Worm (Caenorhabditis elegans): ENCODE data around the gene C27F2.6.

The C27F2.6 gene

ce11 chrIII:4962886-4963285 is 17.4 kb downstream of the C27F2.6 start, which contains the start of gene C27F2.9:
Gene C27F2.9 (minus strand): TSS chrIII:4963044.
- no peak for TF ChIP-seq dao-5 (tag; optimal IDR thresholded peaks at IDR 0.05)
- peak; percentile 85 for TF ChIP-seq him-1 (tag; optimal IDR thresholded peaks at IDR 0.05)
- peak; percentile 93 for TF ChIP-seq W03F9.2 (tag; optimal IDR thresholded peaks at IDR 0.05)

- no peak for TF ChIP-seq dao-5 (tag; optimal IDR thresholded peaks at IDR 0.05)
- TF ChIP-seq W03F9.2 (tag; optimal IDR thresholded peaks at IDR 0.05): no peak
- no peak for TF ChIP-seq him-1 (tag; optimal IDR thresholded peaks at IDR 0.05)
Observed at ce11 chrIII:4962393-4962792, 17.9 kb downstream of the C27F2.6 start, which contains the start of gene vps-22. Gene vps-22 (minus strand): TSS chrIII:4962493.

ce11 chrIII:4961281-4961680 is 19.0 kb downstream of the C27F2.6 start:
- no peak for TF ChIP-seq dao-5 (tag; optimal IDR thresholded peaks at IDR 0.05)
- TF ChIP-seq him-1 (tag; optimal IDR thresholded peaks at IDR 0.05): no peak
- no peak for TF ChIP-seq W03F9.2 (tag; optimal IDR thresholded peaks at IDR 0.05)

- TF ChIP-seq him-1 (tag; optimal IDR thresholded peaks at IDR 0.05) (no peak), W03F9.2 (tag; optimal IDR thresholded peaks at IDR 0.05) (no peak), dao-5 (tag; optimal IDR thresholded peaks at IDR 0.05) (no peak)
Observed at ce11 chrIII:4960204-4960603, 20.1 kb downstream of the C27F2.6 start, which contains the start of gene C27F2.4. Gene C27F2.4 (minus strand): TSS chrIII:4960304.

- no peak for TF ChIP-seq W03F9.2 (tag; optimal IDR thresholded peaks at IDR 0.05)
- TF ChIP-seq dao-5 (tag; optimal IDR thresholded peaks at IDR 0.05): no peak
- no peak for TF ChIP-seq him-1 (tag; optimal IDR thresholded peaks at IDR 0.05)
Observed at ce11 chrIII:4956566-4956965, 23.7 kb downstream of the C27F2.6 start, which contains the start of gene C26E6.1. Gene C26E6.1 (plus strand): TSS chrIII:4956866.

DNA sequence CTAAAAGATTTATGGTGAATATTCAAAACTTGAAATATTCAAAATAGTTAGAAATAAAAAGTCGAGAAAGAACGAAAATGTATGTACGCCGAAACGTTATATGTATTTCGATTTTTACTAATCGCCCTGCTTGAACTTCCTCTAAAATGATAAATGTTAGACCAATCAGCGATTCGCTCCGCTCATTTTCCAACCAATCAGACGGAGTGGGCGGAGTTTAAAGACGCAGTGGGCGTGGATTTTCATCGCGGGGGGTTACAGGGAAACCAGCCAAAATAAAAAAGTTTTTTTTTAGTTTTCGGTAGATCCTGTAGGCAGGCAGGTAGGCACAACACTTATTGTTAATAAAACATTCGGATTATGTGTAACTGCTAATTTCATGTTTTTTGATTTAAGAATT is 27.3 kb downstream of the C27F2.6 start:
- no peak for TF ChIP-seq dao-5 (tag; optimal IDR thresholded peaks at IDR 0.05)
- TF ChIP-seq W03F9.2 (tag; optimal IDR thresholded peaks at IDR 0.05): no peak
- no peak for TF ChIP-seq him-1 (tag; optimal IDR thresholded peaks at IDR 0.05)

ce11 chrIII:4951824-4952223 is 28.4 kb downstream of the C27F2.6 start, which contains the start of gene flh-2:
Gene flh-2 (plus strand): TSS chrIII:4952124.
- TF ChIP-seq W03F9.2 (tag; optimal IDR thresholded peaks at IDR 0.05): no peak
- no peak for TF ChIP-seq him-1 (tag; optimal IDR thresholded peaks at IDR 0.05)
- TF ChIP-seq dao-5 (tag; optimal IDR thresholded peaks at IDR 0.05): no peak

DNA sequence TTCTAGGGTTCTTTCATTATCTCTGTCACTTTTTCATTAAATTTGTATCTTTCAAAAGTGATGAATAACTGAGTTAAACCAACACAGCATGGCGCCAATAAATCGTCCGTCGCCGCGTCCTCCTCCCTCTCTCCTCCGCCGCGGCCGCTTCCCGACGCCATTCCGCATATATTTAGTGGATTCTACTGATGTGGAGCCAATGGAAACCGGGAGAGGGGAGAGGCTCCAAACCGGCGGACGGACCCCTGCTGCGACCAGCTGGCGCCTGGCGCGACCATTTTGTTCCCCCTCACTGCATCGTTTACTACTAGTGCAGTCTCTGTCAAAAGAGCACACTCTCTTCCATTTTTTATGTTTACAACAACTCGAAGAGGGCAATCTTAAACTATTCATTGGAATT is 29.1 kb downstream of the C27F2.6 start:
- no peak for TF ChIP-seq him-1 (tag; optimal IDR thresholded peaks at IDR 0.05)
- no peak for TF ChIP-seq W03F9.2 (tag; optimal IDR thresholded peaks at IDR 0.05)
- TF ChIP-seq dao-5 (tag; optimal IDR thresholded peaks at IDR 0.05): no peak

- TF ChIP-seq dao-5 (tag; optimal IDR thresholded peaks at IDR 0.05): no peak
- no peak for TF ChIP-seq W03F9.2 (tag; optimal IDR thresholded peaks at IDR 0.05)
- TF ChIP-seq him-1 (tag; optimal IDR thresholded peaks at IDR 0.05): peak; percentile 27
Observed at ce11 chrIII:4950345-4950744, 29.9 kb downstream of the C27F2.6 start.

DNA sequence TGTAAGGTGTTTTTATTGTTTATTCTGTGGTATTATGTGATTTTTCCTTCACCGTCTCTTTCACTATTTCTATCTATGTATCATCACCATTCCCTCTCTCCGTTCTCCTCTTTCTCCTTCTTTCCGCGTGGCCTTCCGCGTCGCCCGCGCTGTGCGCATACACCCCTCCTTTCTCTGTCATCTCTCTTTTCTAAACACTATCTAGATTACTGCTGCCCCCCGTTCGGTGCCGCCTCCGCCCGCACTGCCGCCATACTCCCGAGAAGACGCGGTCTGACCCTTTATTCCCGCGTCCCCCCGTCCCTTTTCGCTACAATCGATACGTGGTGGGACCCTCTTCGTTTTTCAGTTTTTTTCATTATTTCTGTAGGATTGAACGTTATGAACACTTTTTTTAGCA is 31.6 kb downstream of the C27F2.6 start:
- TF ChIP-seq dao-5 (tag; optimal IDR thresholded peaks at IDR 0.05) (no peak), W03F9.2 (tag; optimal IDR thresholded peaks at IDR 0.05) (no peak), him-1 (tag; optimal IDR thresholded peaks at IDR 0.05) (no peak)

DNA sequence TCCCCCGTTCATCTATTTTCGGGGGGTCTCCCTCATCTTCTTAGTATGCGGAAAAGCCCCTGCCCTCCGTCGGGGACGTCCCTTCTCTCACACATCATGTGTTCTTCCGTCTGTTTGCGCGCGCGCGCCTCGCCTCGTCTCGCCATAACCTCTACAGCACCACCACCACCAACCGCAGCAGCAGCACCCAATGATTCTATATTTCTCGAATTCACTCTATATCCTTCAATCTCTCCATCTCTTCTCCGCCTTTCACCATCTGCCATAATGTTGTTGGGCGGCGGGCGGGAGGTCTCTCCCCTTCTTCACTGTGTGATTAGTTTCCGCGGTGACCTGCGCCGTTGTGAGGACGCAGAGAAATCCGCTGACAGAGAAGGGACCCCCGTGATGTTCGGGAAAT is 32.9 kb downstream of the C27F2.6 start:
- TF ChIP-seq him-1 (tag; optimal IDR thresholded peaks at IDR 0.05) (no peak), W03F9.2 (tag; optimal IDR thresholded peaks at IDR 0.05) (no peak), dao-5 (tag; optimal IDR thresholded peaks at IDR 0.05) (no peak)

- TF ChIP-seq W03F9.2 (tag; optimal IDR thresholded peaks at IDR 0.05) (no peak), dao-5 (tag; optimal IDR thresholded peaks at IDR 0.05) (no peak), him-1 (tag; optimal IDR thresholded peaks at IDR 0.05) (no peak)
Observed at ce11 chrIII:4944213-4944612, 36.1 kb downstream of the C27F2.6 start, which contains the start of gene ntl-9. Gene ntl-9 (plus strand): TSS chrIII:4944513.

DNA sequence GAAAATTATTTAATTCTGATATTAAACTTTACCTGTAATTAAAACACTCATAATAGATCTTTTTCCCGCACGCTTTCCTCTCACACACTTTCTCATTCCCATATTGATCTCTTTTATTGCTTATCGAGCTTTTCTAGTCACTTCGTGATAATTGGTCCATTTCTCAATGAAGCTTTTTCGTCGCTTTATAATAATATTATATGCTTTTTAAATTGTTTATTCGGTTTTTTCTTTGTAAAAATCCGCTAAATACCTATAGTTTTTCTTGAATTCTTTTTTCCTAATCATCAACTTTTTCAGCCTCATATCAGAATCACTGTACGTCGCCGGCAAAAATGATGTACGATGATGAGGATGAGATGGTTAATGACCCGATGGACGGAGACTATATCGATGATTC is 41.0 kb downstream of the C27F2.6 start, which contains the start of gene rpb-2:
Gene rpb-2, plus strand, starts transcription at position 301 of the 400 bp plus-strand sequence.
- TF ChIP-seq him-1 (tag; optimal IDR thresholded peaks at IDR 0.05): no peak
- TF ChIP-seq dao-5 (tag; optimal IDR thresholded peaks at IDR 0.05): no peak
- TF ChIP-seq W03F9.2 (tag; optimal IDR thresholded peaks at IDR 0.05): no peak

DNA sequence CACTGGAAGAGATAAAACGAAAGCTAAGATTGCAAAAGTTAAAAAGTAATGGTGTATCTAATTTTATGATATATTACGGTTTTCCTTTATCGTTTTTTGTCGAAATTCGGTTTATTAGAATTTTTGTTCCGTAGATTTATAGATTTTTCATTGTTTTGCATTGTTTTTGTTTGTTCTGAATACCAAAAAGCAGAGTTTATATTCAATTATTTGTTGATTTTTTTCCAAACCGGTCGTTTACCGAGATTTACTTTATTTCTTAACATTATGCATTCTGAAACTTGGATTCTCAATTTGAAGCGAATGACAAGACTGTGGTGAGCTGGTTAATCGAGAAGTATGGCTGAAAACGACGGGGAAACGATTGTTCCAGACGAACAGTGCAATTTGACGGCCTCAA is 43.2 kb downstream of the C27F2.6 start, which contains the start of gene fsn-1:
Gene fsn-1, plus strand, starts transcription at position 301 of the 400 bp plus-strand sequence.
- no peak for TF ChIP-seq dao-5 (tag; optimal IDR thresholded peaks at IDR 0.05)
- TF ChIP-seq W03F9.2 (tag; optimal IDR thresholded peaks at IDR 0.05): no peak
- TF ChIP-seq him-1 (tag; optimal IDR thresholded peaks at IDR 0.05): no peak

Measured in whole organism, L4/young adult.